Worm (Caenorhabditis elegans) whole organism, mixed stage, embryonic: ENCODE results near the gene F37C4.6.

Source experiments
- M03D4.4 ChIP-seq: sonication (generic microtip); optimal IDR thresholded peaks from 2 replicates; lab custom pipeline; 2017; ENCODE audit warnings: mild to moderate bottlenecking, missing genetic modification characterization, missing compliant biosample characterization
- bed-3 ChIP-seq: fragments of 200-800 bp; sonication (Bioruptor generic); optimal IDR thresholded peaks from 3 replicates; lab custom pipeline; 2018; ENCODE audit warnings: mild to moderate bottlenecking, missing genetic modification characterization, moderate library complexity, missing compliant biosample characterization
- blmp-1 ChIP-seq: fragments of 150-350 bp; optimal IDR thresholded peaks from 2 replicates; lab custom pipeline; 2014; ENCODE audit warnings: missing biosample characterization, missing genetic modification characterization
- ceh-39 ChIP-seq: fragments of 150-350 bp; optimal IDR thresholded peaks from 2 replicates; lab custom pipeline; 2014; ENCODE audit warnings: missing biosample characterization, missing genetic modification characterization
- ces-1 ChIP-seq: fragments of 150-350 bp; optimal IDR thresholded peaks from 2 replicates; lab custom pipeline; 2014; ENCODE audit warnings: missing biosample characterization, missing genetic modification reagents, missing genetic modification characterization
- cnd-1 ChIP-seq: fragments of 200-800 bp; sonication (Bioruptor generic); optimal IDR thresholded peaks from 2 replicates; lab custom pipeline; 2018; ENCODE audit warnings: mild to moderate bottlenecking, missing genetic modification characterization, missing compliant biosample characterization
- drap-1 ChIP-seq: fragments of 200-800 bp; sonication (Bioruptor generic); optimal IDR thresholded peaks from 3 replicates; lab custom pipeline; 2018; ENCODE audit warnings: mild to moderate bottlenecking, missing genetic modification characterization, missing compliant biosample characterization
- elt-1 ChIP-seq: sonication (generic microtip); optimal IDR thresholded peaks from 2 replicates; lab custom pipeline; 2017; ENCODE audit warnings: missing genetic modification characterization, mild to moderate bottlenecking, missing compliant biosample characterization, antibody characterized with exemption, moderate library complexity, borderline replicate concordance; ENCODE audit not compliant: insufficient read depth
- elt-3 ChIP-seq: fragments of 150-350 bp; optimal IDR thresholded peaks from 2 replicates; lab custom pipeline; 2014; ENCODE audit warnings: missing biosample characterization, missing genetic modification characterization
- flh-1 ChIP-seq: fragments of 200-800 bp; sonication (Bioruptor generic); optimal IDR thresholded peaks from 2 replicates; lab custom pipeline; 2018; ENCODE audit warnings: mild to moderate bottlenecking, missing genetic modification characterization, moderate library complexity, missing compliant biosample characterization
- ham-2 ChIP-seq: fragments of 200-800 bp; sonication (Bioruptor generic); optimal IDR thresholded peaks from 2 replicates; lab custom pipeline; 2018; ENCODE audit warnings: mild to moderate bottlenecking, missing genetic modification characterization, missing compliant biosample characterization
- hlh-1 ChIP-seq: fragments of 150-350 bp; optimal IDR thresholded peaks from 2 replicates; lab custom pipeline; 2014; ENCODE audit warnings: missing biosample characterization, missing genetic modification reagents, missing genetic modification characterization
- lin-13 ChIP-seq: fragments of 150-350 bp; optimal IDR thresholded peaks from 2 replicates; lab custom pipeline; 2014; ENCODE audit warnings: missing biosample characterization, missing genetic modification characterization
- lin-32 ChIP-seq: fragments of 200-800 bp; sonication (Bioruptor generic); optimal IDR thresholded peaks from 2 replicates; lab custom pipeline; 2018; ENCODE audit warnings: mild to moderate bottlenecking, missing genetic modification characterization, missing compliant biosample characterization
- lsy-2 ChIP-seq: fragments of 150-350 bp; optimal IDR thresholded peaks from 2 replicates; lab custom pipeline; 2014; ENCODE audit warnings: missing biosample characterization, missing genetic modification characterization
- mep-1 ChIP-seq: fragments of 150-350 bp; optimal IDR thresholded peaks from 2 replicates; lab custom pipeline; 2017; ENCODE audit warnings: missing biosample characterization, missing genetic modification reagents, missing genetic modification characterization, inconsistent platforms
- mls-2 ChIP-seq: sonication (generic microtip); optimal IDR thresholded peaks from 2 replicates; lab custom pipeline; 2016; ENCODE audit warnings: mild to moderate bottlenecking, missing genetic modification characterization, moderate library complexity, missing compliant biosample characterization
- nhr-12 ChIP-seq: fragments of 150-350 bp; optimal IDR thresholded peaks from 2 replicates; lab custom pipeline; 2014; ENCODE audit warnings: missing biosample characterization, missing genetic modification characterization
- nhr-2 ChIP-seq: fragments of 150-350 bp; optimal IDR thresholded peaks from 2 replicates; lab custom pipeline; 2014; ENCODE audit warnings: missing biosample characterization, missing genetic modification characterization
- nhr-237 ChIP-seq: fragments of 150-350 bp; optimal IDR thresholded peaks from 2 replicates; lab custom pipeline; 2014; ENCODE audit warnings: missing biosample characterization, missing genetic modification characterization
- nhr-28 ChIP-seq: fragments of 150-350 bp; optimal IDR thresholded peaks from 2 replicates; lab custom pipeline; 2014; ENCODE audit warnings: missing biosample characterization, missing genetic modification characterization
- nhr-76 ChIP-seq: sonication (generic microtip); optimal IDR thresholded peaks from 2 replicates; lab custom pipeline; 2017; ENCODE audit warnings: missing biosample characterization, missing genetic modification characterization
- pha-4 ChIP-seq: fragments of 150-350 bp; optimal IDR thresholded peaks from 2 replicates; lab custom pipeline; 2018; ENCODE audit warnings: missing biosample characterization, missing genetic modification reagents, missing genetic modification characterization
- snpc-4 ChIP-seq: fragments of 150-350 bp; optimal IDR thresholded peaks from 2 replicates; lab custom pipeline; 2014; ENCODE audit warnings: missing biosample characterization, missing genetic modification characterization
- sptf-1 ChIP-seq: sonication (generic microtip); optimal IDR thresholded peaks from 2 replicates; lab custom pipeline; 2017; ENCODE audit warnings: mild to moderate bottlenecking, missing genetic modification characterization, moderate library complexity, missing compliant biosample characterization
- unc-120 ChIP-seq: sonication (generic microtip); optimal IDR thresholded peaks from 2 replicates; lab custom pipeline; 2017; ENCODE audit warnings: missing genetic modification characterization, missing compliant biosample characterization; ENCODE audit not compliant: poor library complexity, severe bottlenecking
- unc-39 ChIP-seq: fragments of 150-350 bp; optimal IDR thresholded peaks from 2 replicates; lab custom pipeline; 2014; ENCODE audit warnings: missing biosample characterization, missing genetic modification characterization
- unc-62 ChIP-seq: fragments of 150-350 bp; optimal IDR thresholded peaks from 2 replicates; lab custom pipeline; 2014; ENCODE audit warnings: missing biosample characterization, missing genetic modification reagents, missing genetic modification characterization
- zip-8 ChIP-seq: fragments of 150-350 bp; optimal IDR thresholded peaks from 2 replicates; lab custom pipeline; 2014; ENCODE audit warnings: missing biosample characterization, missing genetic modification characterization
- ztf-11 ChIP-seq: fragments of 150-350 bp; optimal IDR thresholded peaks from 2 replicates; lab custom pipeline; 2014; ENCODE audit warnings: missing biosample characterization, missing genetic modification characterization

Gene F37C4.6

DNA sequence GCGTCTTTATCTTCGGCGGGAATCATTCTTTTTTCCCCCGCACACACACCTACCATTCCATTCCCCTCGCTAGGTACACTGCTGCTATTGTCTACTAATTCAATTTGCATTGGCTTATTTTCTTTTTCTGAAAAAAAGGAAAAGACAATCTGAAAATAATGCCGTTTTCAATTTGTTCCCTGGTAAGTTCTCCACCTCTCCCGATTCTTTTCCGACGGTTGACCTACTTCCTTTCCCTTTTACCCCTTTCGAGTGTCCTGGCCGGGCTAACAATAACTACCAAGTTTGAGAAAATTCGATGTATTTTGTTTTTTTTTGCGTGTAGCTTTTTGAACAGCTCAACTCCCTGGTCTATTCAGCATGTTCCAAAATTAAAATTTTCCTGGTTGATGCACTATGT, 10.9 kb downstream of the F37C4.6 start, which contains the start of gene F37C4.4:
Gene F37C4.4, plus strand, starts transcription at position 58 of the 400 bp plus-strand sequence.
- peak; percentile 40 for TF ChIP-seq elt-1 (tag; lab: Kevin White, UChicago)
- no peak for TF ChIP-seq unc-62 (GFP tag; lab: Kevin White, UChicago)
- TF ChIP-seq hlh-1: no peak
- no peak for TF ChIP-seq zip-8
- TF ChIP-seq nhr-28 (tag; lab: Kevin White, UChicago): no peak
- peak; percentile 36 for TF ChIP-seq ham-2 (GFP tag; lab: Kevin White, UChicago)
- no peak for TF ChIP-seq unc-120 (tag; lab: Kevin White, UChicago)
- TF ChIP-seq nhr-12 (tag; lab: Kevin White, UChicago): no peak

DNA sequence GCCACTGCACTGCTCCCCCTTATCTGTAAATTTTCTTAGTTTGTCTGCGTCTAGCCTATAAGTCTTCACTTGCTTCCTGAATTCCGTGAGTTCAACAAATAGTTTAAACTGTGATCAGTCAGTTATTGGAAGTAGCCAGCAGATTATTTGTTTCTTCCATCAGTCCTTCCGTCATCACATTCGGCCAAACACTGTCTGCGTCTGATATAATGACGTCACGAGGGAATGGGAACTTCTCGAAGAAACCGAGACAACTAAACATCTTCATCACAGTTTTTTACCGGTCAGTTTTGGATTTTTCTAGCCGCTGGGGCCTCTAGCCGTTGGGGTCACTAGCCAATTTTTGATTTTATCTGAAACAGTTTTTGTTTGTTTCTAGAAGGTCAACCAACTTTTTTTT, 12.1 kb downstream of the F37C4.6 start:
- no peak for TF ChIP-seq pha-4 (tag; lab: Kevin White, UChicago)
- no peak for TF ChIP-seq drap-1 (GFP tag; lab: Kevin White, UChicago)
- TF ChIP-seq bed-3 (GFP tag; lab: Kevin White, UChicago): no peak
- TF ChIP-seq unc-120 (tag; lab: Kevin White, UChicago): no peak
- TF ChIP-seq ztf-11 (tag; lab: Kevin White, UChicago): no peak
- no peak for TF ChIP-seq unc-39 (tag; lab: Kevin White, UChicago)
- no peak for TF ChIP-seq mep-1 (tag; lab: Kevin White, UChicago)
- no peak for TF ChIP-seq flh-1
- no peak for TF ChIP-seq lin-32 (GFP tag; lab: Kevin White, UChicago)
- TF ChIP-seq nhr-2 (tag; lab: Kevin White, UChicago): no peak

DNA sequence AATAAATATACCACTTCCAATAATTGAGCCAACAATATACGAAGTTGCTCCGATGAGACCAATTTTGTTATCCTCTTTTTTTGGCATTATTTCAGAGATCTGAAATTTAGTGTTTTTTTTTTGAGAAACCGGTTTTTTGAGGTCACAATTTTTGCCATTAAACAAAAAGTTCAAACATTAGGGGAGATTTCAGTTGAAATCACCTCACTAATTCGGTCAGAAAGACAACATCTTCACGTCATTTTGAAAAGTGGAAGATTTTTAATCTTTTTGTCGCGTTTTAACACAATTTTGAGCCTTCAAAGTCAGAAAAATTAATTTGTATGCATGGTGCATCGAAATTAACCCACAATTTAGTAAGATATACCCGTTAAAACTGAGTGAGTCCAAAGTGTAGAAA, 13.2 kb downstream of the F37C4.6 start, which contains the start of gene aat-8:
Gene aat-8, minus strand, starts transcription at position 101 of the 400 bp plus-strand sequence.
- TF ChIP-seq flh-1 (no peak), nhr-28 (tag; lab: Kevin White, UChicago) (no peak), ceh-39 (tag; lab: Kevin White, UChicago) (no peak), nhr-2 (tag; lab: Kevin White, UChicago) (no peak), ztf-11 (tag; lab: Kevin White, UChicago) (no peak), nhr-76 (tag; lab: Kevin White, UChicago) (no peak), M03D4.4 (tag; lab: Kevin White, UChicago) (no peak), elt-3 (tag; lab: Kevin White, UChicago) (no peak), cnd-1 (tag; lab: Kevin White, UChicago) (no peak), unc-120 (tag; lab: Kevin White, UChicago) (no peak)

DNA sequence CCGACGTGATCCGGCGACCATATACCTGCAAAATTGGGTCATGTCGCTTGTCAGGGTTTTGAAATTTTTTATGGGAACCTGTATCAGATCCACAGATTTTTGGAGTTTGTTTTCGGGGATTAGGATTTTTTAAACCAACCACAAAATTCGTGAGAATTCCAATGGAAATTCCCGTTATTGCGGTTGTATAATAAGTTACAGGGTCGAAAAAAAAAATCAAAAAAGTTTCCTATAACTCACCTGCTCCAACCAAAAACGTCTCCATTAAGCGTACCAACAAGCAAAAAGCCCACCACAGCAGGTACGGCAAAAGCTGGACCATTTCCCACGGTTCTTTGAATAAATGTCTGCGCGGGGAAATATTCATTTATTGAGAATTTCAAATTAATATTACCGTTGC, 15.2 kb downstream of the F37C4.6 start:
- TF ChIP-seq flh-1: no peak
- no peak for TF ChIP-seq unc-62 (GFP tag; lab: Kevin White, UChicago)
- no peak for TF ChIP-seq lin-13 (tag; lab: Kevin White, UChicago)
- no peak for TF ChIP-seq lin-32 (GFP tag; lab: Kevin White, UChicago)
- no peak for TF ChIP-seq zip-8
- TF ChIP-seq nhr-237 (tag; lab: Kevin White, UChicago): no peak
- no peak for TF ChIP-seq snpc-4 (tag; lab: Kevin White, UChicago)
- no peak for TF ChIP-seq nhr-28 (tag; lab: Kevin White, UChicago)
- no peak for TF ChIP-seq drap-1 (GFP tag; lab: Kevin White, UChicago)
- TF ChIP-seq ztf-11 (tag; lab: Kevin White, UChicago): no peak
- TF ChIP-seq sptf-1 (tag; lab: Kevin White, UChicago): no peak
- no peak for TF ChIP-seq hlh-1
- TF ChIP-seq lsy-2 (tag; lab: Kevin White, UChicago): no peak
- no peak for TF ChIP-seq blmp-1 (tag; lab: Kevin White, UChicago)
- TF ChIP-seq nhr-2 (tag; lab: Kevin White, UChicago): no peak
- no peak for TF ChIP-seq unc-39 (tag; lab: Kevin White, UChicago)

DNA sequence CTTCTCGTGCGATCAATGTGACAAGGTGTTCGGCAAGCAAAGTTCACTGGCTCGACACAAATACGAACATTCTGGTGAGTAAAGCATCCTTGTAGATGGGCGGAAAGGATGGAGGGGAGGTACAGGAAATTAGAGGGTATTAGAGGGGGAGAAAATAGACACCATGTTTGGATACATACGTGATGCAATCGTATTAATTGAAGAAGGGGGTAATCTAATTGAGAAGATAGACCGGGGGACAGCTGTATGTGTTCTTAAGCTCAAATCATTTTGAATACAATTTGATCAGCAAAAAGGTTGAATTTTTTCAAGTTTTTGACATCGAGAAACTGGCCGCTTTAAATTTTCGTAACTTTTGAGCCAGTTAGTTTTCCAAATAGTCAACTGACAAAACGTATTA, 17.7 kb downstream of the F37C4.6 start:
- TF ChIP-seq hlh-1 (no peak), mls-2 (peak; percentile 34), nhr-76 (tag; lab: Kevin White, UChicago) (no peak), ces-1 (GFP tag; lab: Kevin White, UChicago) (peak; percentile 98), zip-8 (no peak)
- TF ChIP-seq, all 35 proteins: peak for 2
